Fruit fly (Drosophila melanogaster) whole organism, embryonic: Measurements from ENCODE around the gene CG33934.

Experiments
- Asciz ChIP-seq: fragments of 200-800 bp; sonication (Bioruptor generic); optimal IDR thresholded peaks from 2 replicates; lab custom pipeline; 2017; ENCODE audit warnings: missing biosample characterization, mild to moderate bottlenecking, missing genetic modification characterization, missing genetic modification reagents
- B-H1 ChIP-seq: fragments of 200-800 bp; sonication (Bioruptor generic); IDR thresholded peaks from 3 replicates; pipeline ENCODE4 v1.3.6; 2022; ENCODE audit warnings: missing biosample characterization, missing genetic modification characterization
- BtbVII ChIP-seq: fragments of 200-800 bp; sonication (Bioruptor generic); optimal IDR thresholded peaks from 3 replicates; lab custom pipeline; 2017; ENCODE audit warnings: missing biosample characterization, mild to moderate bottlenecking, missing genetic modification characterization
- CG10431 ChIP-seq: fragments of 200-800 bp; sonication (Bioruptor generic); optimal IDR thresholded peaks from 3 replicates; lab custom pipeline; 2018; ENCODE audit warnings: missing biosample characterization, mild to moderate bottlenecking, missing genetic modification characterization
- CG10654 ChIP-seq: fragments of 200-800 bp; sonication (Bioruptor generic); optimal IDR thresholded peaks from 2 replicates; lab custom pipeline; 2016; ENCODE audit warnings: missing biosample characterization, missing genetic modification characterization
- CG11723 ChIP-seq: fragments of 200-800 bp; sonication (Bioruptor generic); optimal IDR thresholded peaks from 2 replicates; lab custom pipeline; 2017; ENCODE audit warnings: missing biosample characterization, mild to moderate bottlenecking, missing genetic modification characterization
- CG12942 ChIP-seq: fragments of 200-800 bp; sonication (Bioruptor generic); optimal IDR thresholded peaks from 3 replicates; lab custom pipeline; 2016; ENCODE audit warnings: missing biosample characterization, missing genetic modification characterization
- CG1529 ChIP-seq: fragments of 200-800 bp; sonication (Bioruptor generic); optimal IDR thresholded peaks from 3 replicates; lab custom pipeline; 2018; ENCODE audit warnings: missing biosample characterization, missing genetic modification characterization
- CG15514 ChIP-seq: fragments of 200-800 bp; sonication (Bioruptor generic); optimal IDR thresholded peaks from 3 replicates; lab custom pipeline; 2017; ENCODE audit warnings: missing biosample characterization, missing genetic modification characterization, mild to moderate bottlenecking, moderate library complexity, missing genetic modification reagents
- CG1647 ChIP-seq: fragments of 200-800 bp; sonication (Bioruptor generic); optimal IDR thresholded peaks from 3 replicates; lab custom pipeline; 2016; ENCODE audit warnings: missing biosample characterization, missing genetic modification characterization
- CG18262 ChIP-seq: fragments of 200-800 bp; optimal IDR thresholded peaks from 3 replicates; lab custom pipeline; 2019; ENCODE audit warnings: missing biosample characterization, mild to moderate bottlenecking, missing genetic modification characterization, moderate library complexity
- CG18764 ChIP-seq: fragments of 200-800 bp; sonication (Bioruptor generic); optimal IDR thresholded peaks from 3 replicates; lab custom pipeline; 2016; ENCODE audit warnings: missing biosample characterization, missing genetic modification characterization
- CG2129 ChIP-seq: fragments of 200-800 bp; sonication (Bioruptor generic); IDR thresholded peaks from 2 replicates; pipeline ENCODE4 v1.3.6; 2022; ENCODE audit warnings: missing biosample characterization, missing genetic modification characterization; ENCODE audit not compliant: partially characterized antibody
- CG2199 ChIP-seq: fragments of 200-800 bp; sonication (Bioruptor generic); IDR thresholded peaks from 3 replicates; pipeline ENCODE4 v1.3.6; 2022; ENCODE audit warnings: missing biosample characterization, missing genetic modification characterization
- CG2202 ChIP-seq: fragments of 200-800 bp; sonication (Bioruptor generic); optimal IDR thresholded peaks from 2 replicates; lab custom pipeline; 2018; ENCODE audit warnings: missing biosample characterization, mild to moderate bottlenecking, missing genetic modification characterization
- CG32767 ChIP-seq: fragments of 200-800 bp; sonication (Bioruptor generic); IDR thresholded peaks from 2 replicates; pipeline ENCODE4 v1.3.6; 2022; ENCODE audit warnings: missing biosample characterization, missing genetic modification characterization
- CG3995 ChIP-seq: fragments of 200-800 bp; sonication (Bioruptor generic); optimal IDR thresholded peaks from 3 replicates; lab custom pipeline; 2016; ENCODE audit warnings: missing biosample characterization, missing genetic modification characterization
- CG7556 ChIP-seq: fragments of 200-800 bp; sonication (Bioruptor generic); optimal IDR thresholded peaks from 2 replicates; lab custom pipeline; 2017; ENCODE audit warnings: missing biosample characterization, mild to moderate bottlenecking, missing genetic modification characterization
- CG8944 ChIP-seq: fragments of 200-800 bp; sonication (Bioruptor generic); optimal IDR thresholded peaks from 3 replicates; lab custom pipeline; 2016; ENCODE audit warnings: missing biosample characterization, missing genetic modification characterization
- CG9437 ChIP-seq: fragments of 200-800 bp; sonication (Bioruptor generic); optimal IDR thresholded peaks from 2 replicates; lab custom pipeline; 2018; ENCODE audit warnings: missing biosample characterization, mild to moderate bottlenecking, missing genetic modification characterization
- CG9727 ChIP-seq: fragments of 200-800 bp; sonication (Bioruptor generic); optimal IDR thresholded peaks from 3 replicates; lab custom pipeline; 2017; ENCODE audit warnings: missing biosample characterization, mild to moderate bottlenecking, missing genetic modification characterization
- Camta ChIP-seq: fragments of 200-800 bp; sonication (Bioruptor generic); optimal IDR thresholded peaks from 2 replicates; lab custom pipeline; 2016; ENCODE audit warnings: missing biosample characterization, missing genetic modification characterization
- Chrac-16 ChIP-seq: fragments of 200-800 bp; sonication (Bioruptor generic); optimal IDR thresholded peaks from 3 replicates; lab custom pipeline; 2016; ENCODE audit warnings: missing biosample characterization, missing genetic modification characterization
- D19B ChIP-seq: fragments of 200-800 bp; sonication (Bioruptor generic); optimal IDR thresholded peaks from 2 replicates; lab custom pipeline; 2017; ENCODE audit warnings: missing biosample characterization, mild to moderate bottlenecking, missing genetic modification characterization
- Hr39 ChIP-seq: fragments of >200 bp; optimal IDR thresholded peaks from 2 replicates; lab custom pipeline; 2017
- Hr51 ChIP-seq, 2 experiments: fragments of 200-800 bp; sonication (Bioruptor generic); optimal IDR thresholded peaks; 2 replicates in 1 of 2; 3 replicates in 1 of 2; lab custom pipeline; 2016 to 2018; ENCODE audit warnings: missing biosample characterization in 2 of 2, missing genetic modification characterization in 2 of 2, mild to moderate bottlenecking in 1 of 2, moderate library complexity in 1 of 2
- Mrtf ChIP-seq: fragments of 200-800 bp; sonication (Bioruptor generic); IDR thresholded peaks from 3 replicates; pipeline ENCODE4 v1.3.6; 2022; ENCODE audit warnings: missing biosample characterization, missing genetic modification characterization
- Myb ChIP-seq: fragments of 200-800 bp; sonication (Bioruptor generic); optimal IDR thresholded peaks from 2 replicates; lab custom pipeline; 2016; ENCODE audit warnings: missing biosample characterization, missing genetic modification characterization
- NC2β ChIP-seq: fragments of 200-800 bp; sonication (Bioruptor generic); optimal IDR thresholded peaks from 2 replicates; lab custom pipeline; 2016; ENCODE audit warnings: missing biosample characterization, missing genetic modification characterization
- Ravus ChIP-seq: fragments of 200-800 bp; sonication (Bioruptor generic); IDR thresholded peaks from 2 replicates; pipeline ENCODE4 v1.3.6; 2022; ENCODE audit warnings: missing biosample characterization, missing genetic modification characterization
- Sox102F ChIP-seq: fragments of 200-800 bp; sonication (Bioruptor generic); optimal IDR thresholded peaks from 2 replicates; lab custom pipeline; 2018; ENCODE audit warnings: missing biosample characterization, mild to moderate bottlenecking, missing genetic modification characterization, moderate library complexity
- Sry-δ ChIP-seq: fragments of 200-800 bp; sonication (Bioruptor generic); optimal IDR thresholded peaks from 2 replicates; lab custom pipeline; 2016; ENCODE audit warnings: missing biosample characterization, missing genetic modification characterization
- Tbp ChIP-seq: fragments of >200 bp; optimal IDR thresholded peaks from 2 replicates; lab custom pipeline; 2018; ENCODE audit warnings: missing biosample characterization, missing genetic modification characterization
- Vsx1 ChIP-seq: fragments of 200-800 bp; sonication (Bioruptor generic); optimal IDR thresholded peaks from 2 replicates; lab custom pipeline; 2017; ENCODE audit warnings: missing biosample characterization, mild to moderate bottlenecking, missing genetic modification characterization, missing genetic modification reagents
- ara ChIP-seq: fragments of 200-800 bp; sonication (Bioruptor generic); IDR thresholded peaks from 2 replicates; pipeline ENCODE4 v1.3.6; 2022; ENCODE audit warnings: missing biosample characterization, missing genetic modification characterization
- chn ChIP-seq: fragments of 200-800 bp; sonication (Bioruptor generic); optimal IDR thresholded peaks from 2 replicates; lab custom pipeline; 2016; ENCODE audit warnings: missing biosample characterization, missing genetic modification characterization
- crp ChIP-seq, 2 experiments: fragments of 200-800 bp; sonication (Bioruptor generic); optimal IDR thresholded peaks; 2 replicates in 1 of 2; 3 replicates in 1 of 2; lab custom pipeline; 2017; ENCODE audit warnings: missing biosample characterization in 2 of 2, missing genetic modification characterization in 2 of 2, mild to moderate bottlenecking in 1 of 2, moderate library complexity in 1 of 2
- fru ChIP-seq: fragments of >200 bp; optimal IDR thresholded peaks from 2 replicates; lab custom pipeline; 2017
- ftz-f1 ChIP-seq: fragments of 200-800 bp; sonication (Bioruptor generic); optimal IDR thresholded peaks from 2 replicates; lab custom pipeline; 2016; ENCODE audit warnings: missing biosample characterization, missing genetic modification characterization
- gfzf ChIP-seq: fragments of 200-800 bp; sonication (Bioruptor generic); optimal IDR thresholded peaks from 2 replicates; lab custom pipeline; 2016; ENCODE audit warnings: missing biosample characterization, mild to moderate bottlenecking, missing genetic modification characterization, moderate library complexity
- grau ChIP-seq: fragments of 200-800 bp; optimal IDR thresholded peaks from 3 replicates; lab custom pipeline; 2019; ENCODE audit warnings: missing biosample characterization, mild to moderate bottlenecking, missing genetic modification characterization, moderate library complexity
- gro ChIP-seq: fragments of 200-800 bp; sonication (Bioruptor generic); optimal IDR thresholded peaks from 2 replicates; lab custom pipeline; 2016; ENCODE audit warnings: missing biosample characterization, missing genetic modification characterization
- gsb-n ChIP-seq: fragments of 200-800 bp; sonication (Bioruptor generic); optimal IDR thresholded peaks from 3 replicates; lab custom pipeline; 2018; ENCODE audit warnings: missing biosample characterization, mild to moderate bottlenecking, missing genetic modification characterization
- inv ChIP-seq: fragments of 200-800 bp; sonication (Bioruptor generic); IDR thresholded peaks from 2 replicates; pipeline ENCODE4 v1.3.6; 2022; ENCODE audit warnings: missing biosample characterization, missing genetic modification characterization; ENCODE audit not compliant: partially characterized antibody
- klu ChIP-seq: fragments of 200-800 bp; sonication (Bioruptor generic); IDR thresholded peaks from 2 replicates; pipeline ENCODE4 v1.3.6; 2022; ENCODE audit warnings: missing biosample characterization, missing genetic modification characterization
- lov ChIP-seq, 2 experiments: fragments of 200-800 bp in 1 of 2; fragments of >200 bp in 1 of 2; sonication (Bioruptor generic) in 1 of 2; IDR thresholded peaks in 1 of 2; optimal IDR thresholded peaks in 1 of 2; 2 replicates in 1 of 2; 3 replicates in 1 of 2; pipeline versions ENCODE4 v1.3.6 to Lab custom; 2017 to 2022; ENCODE audit warnings: missing biosample characterization in 1 of 2, missing genetic modification characterization in 1 of 2
- peb ChIP-seq: fragments of 200-800 bp; sonication (Bioruptor generic); IDR thresholded peaks from 2 replicates; pipeline ENCODE4 v1.3.6; 2022; ENCODE audit warnings: missing biosample characterization, missing genetic modification characterization
- psq ChIP-seq: fragments of 200-800 bp; sonication (Bioruptor generic); optimal IDR thresholded peaks from 2 replicates; lab custom pipeline; 2017; ENCODE audit warnings: missing biosample characterization, missing genetic modification characterization
- seq ChIP-seq: fragments of 200-800 bp; sonication (Bioruptor generic); IDR thresholded peaks from 2 replicates; pipeline ENCODE4 v1.3.6; 2022; ENCODE audit warnings: missing biosample characterization, missing genetic modification characterization
- tgo ChIP-seq: fragments of 200-800 bp; sonication (Bioruptor generic); IDR thresholded peaks from 3 replicates; pipeline ENCODE4 v1.3.6; 2022; ENCODE audit warnings: missing biosample characterization, missing genetic modification characterization
- zen ChIP-seq: fragments of 200-800 bp; sonication (Bioruptor generic); optimal IDR thresholded peaks from 3 replicates; lab custom pipeline; 2018; ENCODE audit warnings: missing biosample characterization, mild to moderate bottlenecking, missing genetic modification characterization, moderate library complexity

The CG33934 gene

dm6 chr3R:19999474-19999873, 43.1 kb upstream of the CG33934 start (continued):
- TF ChIP-seq CG8944 (GFP tag; lab: Kevin White, UChicago): no peak
- peak; percentile 61 for TF ChIP-seq CG12942 (GFP tag; lab: Kevin White, UChicago)
- peak; percentile 8 for TF ChIP-seq CG11723
- peak; percentile 63 for TF ChIP-seq CG18764
- peak; percentile 63; the same call in 1 of the 3 replicates for TF ChIP-seq Mrtf (GFP tag; lab: Robert Waterston, UW)
- TF ChIP-seq CG3995 (GFP tag; lab: Kevin White, UChicago): no peak
- peak; percentile 77 for TF ChIP-seq CG7556
- no peak for TF ChIP-seq fru (lab: Kevin White, UChicago)
- peak; percentile 73 for TF ChIP-seq Chrac-16 (GFP tag; lab: Kevin White, UChicago)
- peak; percentile 41 for TF ChIP-seq psq
- TF ChIP-seq Myb: no peak
- peak; percentile 66 for TF ChIP-seq B-H1
- no peak for TF ChIP-seq crp (GFP tag; optimal IDR thresholded peaks at IDR 0.05; lab: Kevin White, UChicago)
- peak; percentile 44 for TF ChIP-seq Vsx1 (GFP tag; lab: Kevin White, UChicago)
- TF ChIP-seq CG9727 (GFP tag; lab: Kevin White, UChicago): peak; percentile 83
- TF ChIP-seq tgo (GFP tag; lab: Robert Waterston, UW): peak; percentile 88
- TF ChIP-seq ara (GFP tag; lab: Robert Waterston, UW): peak; percentile 86
- no peak for TF ChIP-seq gro (GFP tag; lab: Kevin White, UChicago)
- no peak for TF ChIP-seq seq
- peak; percentile 27; the same call in 1 of the 2 replicates for TF ChIP-seq Ravus (GFP tag; lab: Robert Waterston, UW)
- TF ChIP-seq D19B: peak; percentile 91
- peak; percentile 77 for TF ChIP-seq peb (GFP tag; lab: Robert Waterston, UW)
- no peak for TF ChIP-seq Tbp (GFP tag; lab: Kevin White, UChicago)
- TF ChIP-seq Sox102F: peak; percentile 92
- TF ChIP-seq CG32767 (GFP tag; lab: Robert Waterston, UW): peak; percentile 76
- peak; percentile 89 for TF ChIP-seq CG18262 (tag; lab: Kevin White, UChicago)
- peak; percentile 60 for TF ChIP-seq CG2202 (tag; lab: Kevin White, UChicago)
- TF ChIP-seq CG10431 (GFP tag; lab: Kevin White, UChicago): no peak
- peak; percentile 26 to 88 for TF ChIP-seq Hr51 (GFP tag; optimal IDR thresholded peaks at IDR 0.05; lab: Kevin White, UChicago)
- TF ChIP-seq grau (tag; lab: Kevin White, UChicago): peak; percentile 87
- TF ChIP-seq CG1647 (GFP tag; lab: Kevin White, UChicago): no peak
- TF ChIP-seq zen (tag; lab: Kevin White, UChicago): peak; percentile 91
- no peak for TF ChIP-seq Camta (GFP tag; lab: Kevin White, UChicago)
- peak; percentile 19 for TF ChIP-seq chn (GFP tag; lab: Kevin White, UChicago)
- TF ChIP-seq lov (optimal IDR thresholded peaks at IDR 0.05; lab: Kevin White, UChicago): no peak
- TF ChIP-seq lov (GFP tag; IDR thresholded peaks at IDR 0.05; lab: Robert Waterston, UW): peak; percentile 81
- no peak for TF ChIP-seq ftz-f1 (GFP tag; lab: Kevin White, UChicago)
- peak; percentile 58 for TF ChIP-seq CG10654 (GFP tag; lab: Kevin White, UChicago)
- peak; percentile 67 for TF ChIP-seq CG1529 (GFP tag; lab: Kevin White, UChicago)
- TF ChIP-seq CG9437 (GFP tag; lab: Kevin White, UChicago): peak; percentile 58
- TF ChIP-seq Asciz: peak; percentile 80
- TF ChIP-seq Hr39 (lab: Kevin White, UChicago): no peak
- TF ChIP-seq gsb-n: peak; percentile 90
- TF ChIP-seq NC2β (GFP tag; lab: Kevin White, UChicago): no peak
- TF ChIP-seq klu (GFP tag; lab: Robert Waterston, UW): peak; percentile 52; the same call in 1 of the 2 replicates
- TF ChIP-seq CG2199 (GFP tag; lab: Robert Waterston, UW): no peak
- TF ChIP-seq gfzf (GFP tag; lab: Kevin White, UChicago): no peak
- TF ChIP-seq Sry-δ (GFP tag; lab: Kevin White, UChicago): no peak
- peak; percentile 20 for TF ChIP-seq CG15514
- TF ChIP-seq BtbVII (GFP tag; lab: Kevin White, UChicago): peak; percentile 44
- TF ChIP-seq CG2129 (GFP tag; lab: Robert Waterston, UW): no peak
- TF ChIP-seq inv: no peak
